Worm (Caenorhabditis elegans) whole organism, young adult: Measurements from ENCODE around the gene F59A6.10.

ENCODE experiments used
- C06A6.2 ChIP-seq: fragments of 200-800 bp; sonication (Bioruptor generic); conservative IDR thresholded peaks from 2 replicates; pipeline ENCODE4 v1.3.6; 2022; ENCODE audit warnings: missing genetic modification characterization, missing compliant biosample characterization
- F23B12.7 ChIP-seq: sonication (generic microtip); optimal IDR thresholded peaks from 2 replicates; lab custom pipeline; 2017; ENCODE audit warnings: missing genetic modification characterization, mild to moderate bottlenecking, missing compliant biosample characterization, antibody characterized with exemption, moderate library complexity; ENCODE audit not compliant: insufficient read depth
- F49E8.2 ChIP-seq: sonication (generic microtip); optimal IDR thresholded peaks from 3 replicates; lab custom pipeline; 2017; ENCODE audit warnings: missing genetic modification characterization, mild to moderate bottlenecking, missing compliant biosample characterization, antibody characterized with exemption, moderate library complexity; ENCODE audit not compliant: insufficient read depth
- F52B5.7 ChIP-seq: sonication (generic microtip); optimal IDR thresholded peaks from 2 replicates; lab custom pipeline; 2016; ENCODE audit warnings: mild to moderate bottlenecking, missing genetic modification characterization, missing compliant biosample characterization
- F55B11.4 ChIP-seq: sonication (generic microtip); optimal IDR thresholded peaks from 2 replicates; lab custom pipeline; 2016; ENCODE audit warnings: missing compliant biosample characterization, missing genetic modification characterization, borderline replicate concordance; ENCODE audit not compliant: insufficient read depth
- F57C9.4 ChIP-seq: sonication (generic microtip); optimal IDR thresholded peaks from 2 replicates; lab custom pipeline; 2017; ENCODE audit warnings: mild to moderate bottlenecking, missing genetic modification characterization, missing compliant biosample characterization
- K11D2.4 ChIP-seq: fragments of 200-800 bp; sonication (Bioruptor generic); IDR thresholded peaks from 2 replicates; pipeline ENCODE4 v1.3.6; 2022; ENCODE audit warnings: missing genetic modification reagents, missing genetic modification characterization, missing compliant biosample characterization
- Y67H2A.10 ChIP-seq: fragments of 200-800 bp; sonication (Bioruptor generic); conservative IDR thresholded peaks from 2 replicates; pipeline ENCODE4 v1.3.6; 2022; ENCODE audit warnings: missing genetic modification reagents, missing genetic modification characterization, missing compliant biosample characterization
- aptf-2 ChIP-seq: fragments of 200-800 bp; sonication (Bioruptor generic); conservative IDR thresholded peaks from 2 replicates; pipeline ENCODE4 v1.3.6; 2022; ENCODE audit warnings: missing genetic modification reagents, missing genetic modification characterization, missing compliant biosample characterization
- aptf-3 ChIP-seq: fragments of 200-800 bp; sonication (Bioruptor generic); IDR thresholded peaks from 2 replicates; pipeline ENCODE4 v1.3.6; 2022; ENCODE audit warnings: missing genetic modification characterization, missing compliant biosample characterization
- atf-7 ChIP-seq: sonication (generic microtip); optimal IDR thresholded peaks from 2 replicates; lab custom pipeline; 2017; ENCODE audit warnings: mild to moderate bottlenecking, missing genetic modification characterization, missing compliant biosample characterization
- attf-5 ChIP-seq: fragments of 200-800 bp; sonication (Bioruptor generic); optimal IDR thresholded peaks from 2 replicates; lab custom pipeline; 2018; ENCODE audit warnings: mild to moderate bottlenecking, missing genetic modification characterization, missing compliant biosample characterization
- attf-6 ChIP-seq: fragments of 200-800 bp; sonication (Bioruptor generic); IDR thresholded peaks from 2 replicates; pipeline ENCODE4 v1.3.6; 2022; ENCODE audit warnings: missing genetic modification reagents, missing genetic modification characterization, missing compliant biosample characterization
- cebp-1 ChIP-seq, 2 experiments: fragments of 200-800 bp in 1 of 2; sonication (Bioruptor generic) in 1 of 2; sonication (generic microtip) in 1 of 2; IDR thresholded peaks in 1 of 2; optimal IDR thresholded peaks in 1 of 2; 2 replicates each; pipeline versions ENCODE4 v1.3.6 to Lab custom; 2017 to 2022; ENCODE audit warnings: missing compliant biosample characterization in 2 of 2, missing genetic modification characterization in 2 of 2, mild to moderate bottlenecking in 1 of 2, missing genetic modification reagents in 1 of 2, moderate library complexity in 1 of 2
- chd-7 ChIP-seq: sonication (generic microtip); optimal IDR thresholded peaks from 2 replicates; lab custom pipeline; 2016; ENCODE audit warnings: mild to moderate bottlenecking, missing genetic modification characterization, moderate library complexity, missing compliant biosample characterization
- efl-1 ChIP-seq: fragments of 150-350 bp; optimal IDR thresholded peaks from 2 replicates; lab custom pipeline; 2014; ENCODE audit warnings: missing biosample characterization, missing genetic modification reagents, missing genetic modification characterization
- ekl-4 ChIP-seq: fragments of 200-800 bp; sonication (Bioruptor generic); IDR thresholded peaks from 2 replicates; pipeline ENCODE4 v1.3.6; 2022; ENCODE audit warnings: missing genetic modification reagents, missing genetic modification characterization, missing compliant biosample characterization
- ets-4 ChIP-seq: fragments of 200-800 bp; sonication (Bioruptor generic); optimal IDR thresholded peaks from 2 replicates; lab custom pipeline; 2018; ENCODE audit warnings: mild to moderate bottlenecking, missing genetic modification characterization, missing compliant biosample characterization
- lag-1 ChIP-seq: fragments of 200-800 bp; sonication (Bioruptor generic); IDR thresholded peaks from 2 replicates; pipeline ENCODE4 v1.3.6; 2022; ENCODE audit warnings: missing genetic modification reagents, missing genetic modification characterization, missing compliant biosample characterization
- lin-35 ChIP-seq, 3 experiments: fragments of 150-350 bp in 2 of 3; sonication (generic microtip) in 1 of 3; optimal IDR thresholded peaks; 2 replicates each; lab custom pipeline; 2014 to 2018; ENCODE audit warnings: missing biosample characterization in 3 of 3, missing genetic modification characterization in 3 of 3, missing genetic modification reagents in 3 of 3
- lsl-1 ChIP-seq: fragments of 200-800 bp; sonication (Bioruptor generic); optimal IDR thresholded peaks from 2 replicates; lab custom pipeline; 2018; ENCODE audit warnings: mild to moderate bottlenecking, missing genetic modification characterization, moderate library complexity, missing compliant biosample characterization
- madf-6 ChIP-seq: fragments of 200-800 bp; sonication (Bioruptor generic); IDR thresholded peaks from 2 replicates; pipeline ENCODE4 v1.3.6; 2022; ENCODE audit warnings: missing genetic modification reagents, missing genetic modification characterization, missing compliant biosample characterization
- mcd-1 ChIP-seq: fragments of 200-800 bp; sonication (Bioruptor generic); IDR thresholded peaks from 2 replicates; pipeline ENCODE4 v1.3.6; 2022; ENCODE audit warnings: missing genetic modification reagents, missing genetic modification characterization, missing compliant biosample characterization
- mxl-1 ChIP-seq: sonication (generic microtip); optimal IDR thresholded peaks from 2 replicates; lab custom pipeline; 2016; ENCODE audit warnings: missing genetic modification characterization, missing compliant biosample characterization
- nfya-1 ChIP-seq: sonication (generic microtip); optimal IDR thresholded peaks from 2 replicates; lab custom pipeline; 2017; ENCODE audit warnings: antibody characterized with exemption, missing compliant biosample characterization, missing genetic modification characterization, borderline replicate concordance; ENCODE audit not compliant: insufficient read depth
- nfyb-1 ChIP-seq: fragments of 200-800 bp; sonication (Bioruptor generic); IDR thresholded peaks from 2 replicates; pipeline ENCODE4 v1.3.6; 2022; ENCODE audit warnings: missing genetic modification reagents, missing genetic modification characterization, missing compliant biosample characterization
- nhr-80 ChIP-seq: sonication (generic microtip); optimal IDR thresholded peaks from 2 replicates; lab custom pipeline; 2016; ENCODE audit warnings: missing genetic modification characterization, missing compliant biosample characterization
- pha-4 ChIP-seq: fragments of 150-350 bp; sonication (generic microtip); optimal IDR thresholded peaks from 2 replicates; lab custom pipeline; 2014; ENCODE audit warnings: missing biosample characterization, missing genetic modification reagents, missing genetic modification characterization
- repo-1 ChIP-seq: sonication (generic microtip); optimal IDR thresholded peaks from 2 replicates; lab custom pipeline; 2017; ENCODE audit warnings: mild to moderate bottlenecking, missing genetic modification characterization, missing compliant biosample characterization
- snpc-1.1 ChIP-seq: sonication (generic microtip); optimal IDR thresholded peaks from 2 replicates; lab custom pipeline; 2017; ENCODE audit warnings: missing genetic modification characterization, mild to moderate bottlenecking, missing compliant biosample characterization, antibody characterized with exemption, moderate library complexity, missing genotype, missing genetic modification reagents; ENCODE audit not compliant: insufficient read depth
- tlf-1 ChIP-seq: fragments of 200-800 bp; sonication (Bioruptor generic); optimal IDR thresholded peaks from 2 replicates; lab custom pipeline; 2018; ENCODE audit warnings: mild to moderate bottlenecking, missing genetic modification characterization, missing compliant biosample characterization
- ztf-18 ChIP-seq: sonication (generic microtip); optimal IDR thresholded peaks from 2 replicates; lab custom pipeline; 2016; ENCODE audit warnings: missing genotype, mild to moderate bottlenecking, missing genetic modification characterization, missing compliant biosample characterization
- ztf-22 ChIP-seq: fragments of 200-800 bp; sonication (Bioruptor generic); optimal IDR thresholded peaks from 2 replicates; lab custom pipeline; 2018; ENCODE audit warnings: mild to moderate bottlenecking, missing genetic modification characterization, moderate library complexity, missing compliant biosample characterization
- ztf-26 ChIP-seq: sonication (generic microtip); optimal IDR thresholded peaks from 2 replicates; lab custom pipeline; 2017; ENCODE audit warnings: missing genetic modification characterization, missing compliant biosample characterization
- ztf-6 ChIP-seq: fragments of 200-800 bp; sonication (Bioruptor generic); IDR thresholded peaks from 2 replicates; pipeline ENCODE4 v1.3.6; 2022; ENCODE audit warnings: missing genetic modification reagents, missing genetic modification characterization, missing compliant biosample characterization

The F59A6.10 gene

ce11 chrII:5036128-5036527, 32.4 kb downstream of the F59A6.10 start, which contains the start of gene lrr-1:
Gene lrr-1 (minus strand): TSS chrII:5036439.
- TF ChIP-seq mxl-1 (tag; lab: Kevin White, UChicago): no peak
- no peak for TF ChIP-seq attf-5 (GFP tag; lab: Kevin White, UChicago)
- peak; percentile 43; the same call in 1 of the 2 replicates for TF ChIP-seq madf-6 (GFP tag; lab: Robert Waterston, UW)

DNA sequence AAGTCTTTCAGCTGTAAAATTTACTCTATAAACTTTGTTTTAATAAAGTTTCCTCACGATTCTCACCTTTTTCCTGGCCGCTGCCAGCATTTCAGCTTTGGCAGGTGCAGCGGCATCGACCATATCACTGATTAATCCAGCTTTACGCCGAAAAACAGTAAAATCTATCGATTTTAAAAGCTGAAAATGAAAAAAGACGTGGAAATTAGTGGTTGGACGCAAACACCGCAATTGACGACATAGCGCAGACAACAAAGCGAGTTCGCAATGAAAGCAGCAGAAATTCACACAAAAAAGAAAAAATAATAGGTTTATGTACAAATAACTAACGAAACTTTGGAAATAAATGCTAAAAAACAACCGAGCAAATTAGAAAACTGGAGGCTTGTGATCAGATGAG, 36.2 kb downstream of the F59A6.10 start, which contains the start of gene golg-2:
TSS of gene golg-2 (minus strand) at position 180 of the 400 bp plus-strand sequence.
- no peak for TF ChIP-seq K11D2.4 (GFP tag; lab: Robert Waterston, UW)
- TF ChIP-seq F23B12.7 (tag; lab: Kevin White, UChicago): peak; percentile 18

- TF ChIP-seq lsl-1 (GFP tag; lab: Kevin White, UChicago) (peak; percentile 16), ztf-22 (GFP tag; lab: Kevin White, UChicago) (no peak)
Observed at ce11 chrII:5040631-5041156, 36.9 kb downstream of the F59A6.10 start, which contains the start of gene F33G12.7. Gene F33G12.7 (minus strand): TSS chrII:5040681.

ce11 chrII:5042381-5042930, 38.7 kb downstream of the F59A6.10 start:
- no peak for TF ChIP-seq ztf-26 (tag; lab: Kevin White, UChicago)
- TF ChIP-seq pha-4 (tag; lab: Kevin White, UChicago): no peak
- TF ChIP-seq attf-6 (GFP tag; lab: Robert Waterston, UW): no peak
- TF ChIP-seq atf-7 (tag; lab: Kevin White, UChicago): no peak
- TF ChIP-seq F55B11.4 (tag; lab: Kevin White, UChicago): no peak
- TF ChIP-seq chd-7: no peak
- no peak for TF ChIP-seq F49E8.2 (tag; lab: Kevin White, UChicago)
- TF ChIP-seq efl-1 (GFP tag; lab: Kevin White, UChicago): no peak
- TF ChIP-seq lin-35 (GFP tag; optimal IDR thresholded peaks at IDR 0.05; lab: Kevin White, UChicago): no peak
- no peak for TF ChIP-seq cebp-1 (GFP tag; IDR thresholded peaks at IDR 0.05; lab: Robert Waterston, UW)
- TF ChIP-seq cebp-1 (tag; optimal IDR thresholded peaks at IDR 0.05; lab: Kevin White, UChicago): no peak
- no peak for TF ChIP-seq lag-1 (GFP tag; lab: Robert Waterston, UW)
- no peak for TF ChIP-seq ztf-18 (tag; lab: Kevin White, UChicago)
- TF ChIP-seq nfya-1: no peak
- no peak for TF ChIP-seq nhr-80
- TF ChIP-seq tlf-1 (GFP tag; lab: Kevin White, UChicago): no peak

DNA sequence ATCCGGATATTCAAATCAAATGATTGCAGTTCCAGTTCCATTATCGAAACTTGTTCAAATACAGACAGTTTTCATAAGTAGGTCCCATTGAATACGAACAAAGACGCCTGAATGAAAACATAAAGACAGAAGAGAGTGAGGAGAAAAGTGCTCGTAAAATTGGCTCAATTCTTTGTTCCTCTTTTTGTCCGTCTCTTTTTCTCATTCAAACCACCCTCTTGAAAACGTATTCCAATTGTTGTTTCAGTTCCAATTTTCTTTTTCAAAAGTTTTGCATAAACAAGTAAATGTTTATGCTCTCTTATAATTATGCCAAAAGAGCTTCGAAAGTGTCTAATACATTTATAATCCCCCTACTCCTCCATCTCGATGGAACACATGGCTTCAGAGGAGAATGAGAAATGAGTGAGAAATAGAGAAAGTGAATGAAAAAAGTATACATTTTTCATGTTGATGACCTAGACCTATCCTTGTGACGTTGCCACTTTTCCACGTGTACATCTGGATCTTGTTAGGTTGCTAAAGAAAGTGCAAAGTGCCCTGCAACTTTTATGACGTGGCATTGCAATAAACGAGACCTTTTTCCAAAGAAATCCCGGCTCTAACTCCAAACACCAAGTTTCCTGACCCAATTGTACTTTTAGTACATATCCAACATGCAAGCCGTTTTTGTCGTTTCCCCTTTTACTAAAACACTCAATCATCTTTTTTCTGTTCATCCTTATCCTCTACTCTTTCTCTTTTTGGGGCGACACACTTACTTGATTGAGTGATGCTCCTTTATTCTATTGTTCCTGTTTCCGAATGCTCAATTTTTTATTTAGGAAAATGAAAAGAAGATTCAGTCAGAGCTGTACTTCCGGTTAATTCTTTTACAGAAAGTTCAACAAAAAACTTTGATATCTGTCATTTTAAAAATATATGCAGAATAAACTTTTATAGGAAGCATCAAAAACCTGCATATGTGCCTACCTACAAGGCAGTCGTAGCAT, 42.7 kb downstream of the F59A6.10 start:
- TF ChIP-seq aptf-2 (GFP tag; lab: Robert Waterston, UW): no peak
- TF ChIP-seq snpc-1.1 (tag; lab: Kevin White, UChicago): no peak
- no peak for TF ChIP-seq ekl-4 (GFP tag; lab: Robert Waterston, UW)
- TF ChIP-seq nfyb-1 (GFP tag; lab: Robert Waterston, UW): no peak
- TF ChIP-seq repo-1: no peak
- TF ChIP-seq aptf-3: no peak
- TF ChIP-seq F57C9.4 (tag; lab: Kevin White, UChicago): no peak
- no peak for TF ChIP-seq F52B5.7 (tag; lab: Kevin White, UChicago)
- TF ChIP-seq lin-35 (GFP tag; optimal IDR thresholded peaks at IDR 0.05; lab: Kevin White, UChicago): no peak
- no peak for TF ChIP-seq ztf-6 (GFP tag; lab: Robert Waterston, UW)
- no peak for TF ChIP-seq Y67H2A.10
- TF ChIP-seq C06A6.2 (GFP tag; lab: Robert Waterston, UW): no peak
- no peak for TF ChIP-seq ets-4
- no peak for TF ChIP-seq mcd-1 (GFP tag; lab: Robert Waterston, UW)
